Fruit fly (Drosophila melanogaster): ENCODE data around the gene CG8620.

The CG8620 gene

DNA sequence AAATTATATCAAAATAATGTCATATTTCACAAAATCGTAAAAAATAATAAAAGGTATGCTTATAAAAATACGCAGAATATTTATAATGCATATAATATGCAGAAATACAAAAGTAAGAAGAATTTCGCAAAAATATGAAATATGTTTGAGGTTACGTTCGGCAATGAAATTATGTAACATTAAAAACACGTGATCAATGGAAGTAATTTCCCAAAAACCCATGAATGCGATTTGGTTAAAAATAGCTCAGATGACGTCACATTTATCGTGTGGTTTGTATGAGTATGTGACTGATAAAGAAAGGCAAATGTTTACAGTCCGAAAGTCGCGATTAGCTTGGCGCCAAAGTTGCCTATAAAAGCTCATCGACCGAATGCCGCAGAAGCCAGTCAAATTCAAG is at the start of gene CG8620:
Gene CG8620 (plus strand): TSS at position 387 of the 400 bp plus-strand sequence.
- TF ChIP-seq CG8478 (optimal IDR thresholded peaks at IDR 0.05) (no peak), CTCF (optimal IDR thresholded peaks at IDR 0.05) (no peak)

DNA sequence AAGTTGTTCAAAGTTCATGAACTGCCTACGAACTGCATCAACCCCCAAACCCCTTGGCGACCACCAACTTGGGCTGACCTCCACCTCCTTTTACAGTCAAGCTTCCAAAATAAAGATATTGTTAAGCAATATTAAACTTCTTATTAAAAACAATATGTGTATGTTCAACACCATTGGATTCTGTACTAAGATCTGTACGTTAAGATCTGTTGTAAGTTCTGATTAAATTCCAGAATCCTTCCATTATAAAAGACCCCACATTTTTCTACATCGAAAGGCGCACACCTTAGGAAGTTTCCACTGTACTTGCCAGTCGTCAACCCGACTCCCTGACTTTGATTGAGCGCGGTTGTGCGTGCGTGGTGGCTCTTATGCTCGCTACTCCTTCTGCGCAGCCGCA is 44.9 kb upstream of the CG8620 start:
- no peak for TF ChIP-seq CTCF (optimal IDR thresholded peaks at IDR 0.05)
- TF ChIP-seq CG8478 (optimal IDR thresholded peaks at IDR 0.05) = no peak

DNA sequence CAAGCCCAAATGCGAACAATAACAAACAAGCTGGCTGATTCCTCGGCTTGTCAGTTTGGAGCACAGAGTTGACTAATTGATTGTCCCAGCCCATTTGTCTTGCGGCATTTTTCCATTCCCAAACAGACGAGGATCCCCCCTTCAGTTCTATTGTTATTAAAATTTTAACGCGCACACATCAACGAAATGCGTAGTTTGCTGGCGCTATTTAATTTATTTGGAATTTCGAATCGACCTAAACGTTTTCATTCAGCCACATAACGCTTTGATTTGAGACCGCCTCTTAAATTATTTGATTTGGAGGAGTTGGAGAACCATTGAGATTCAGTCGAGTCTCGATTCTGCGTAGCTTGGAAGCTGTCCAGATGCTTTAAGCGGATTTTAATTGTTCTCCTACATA is 42.0 kb upstream of the CG8620 start:
- no peak for TF ChIP-seq CTCF (optimal IDR thresholded peaks at IDR 0.05)
- no peak for TF ChIP-seq CG8478 (optimal IDR thresholded peaks at IDR 0.05)

DNA sequence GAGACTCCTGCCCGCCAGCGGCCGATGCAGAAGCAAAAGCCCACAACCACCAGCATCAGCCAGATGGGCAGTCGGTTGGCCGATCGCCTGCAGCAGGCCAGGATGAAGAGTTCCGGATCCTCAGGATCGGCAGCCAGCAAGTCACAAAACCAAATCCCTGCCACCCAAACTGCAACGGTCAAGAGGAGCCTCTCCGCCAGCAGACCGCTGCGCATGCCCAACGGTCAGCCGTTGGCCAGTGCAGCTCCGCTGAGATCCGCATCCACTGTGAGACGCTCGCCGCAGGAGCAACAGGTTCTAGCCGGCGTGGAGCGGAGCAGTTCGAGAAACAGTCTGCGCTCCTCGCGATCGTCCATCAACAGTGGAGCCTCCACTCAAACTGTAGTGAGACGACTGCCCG is 35.8 kb upstream of the CG8620 start:
- no peak for TF ChIP-seq CTCF (optimal IDR thresholded peaks at IDR 0.05)

DNA sequence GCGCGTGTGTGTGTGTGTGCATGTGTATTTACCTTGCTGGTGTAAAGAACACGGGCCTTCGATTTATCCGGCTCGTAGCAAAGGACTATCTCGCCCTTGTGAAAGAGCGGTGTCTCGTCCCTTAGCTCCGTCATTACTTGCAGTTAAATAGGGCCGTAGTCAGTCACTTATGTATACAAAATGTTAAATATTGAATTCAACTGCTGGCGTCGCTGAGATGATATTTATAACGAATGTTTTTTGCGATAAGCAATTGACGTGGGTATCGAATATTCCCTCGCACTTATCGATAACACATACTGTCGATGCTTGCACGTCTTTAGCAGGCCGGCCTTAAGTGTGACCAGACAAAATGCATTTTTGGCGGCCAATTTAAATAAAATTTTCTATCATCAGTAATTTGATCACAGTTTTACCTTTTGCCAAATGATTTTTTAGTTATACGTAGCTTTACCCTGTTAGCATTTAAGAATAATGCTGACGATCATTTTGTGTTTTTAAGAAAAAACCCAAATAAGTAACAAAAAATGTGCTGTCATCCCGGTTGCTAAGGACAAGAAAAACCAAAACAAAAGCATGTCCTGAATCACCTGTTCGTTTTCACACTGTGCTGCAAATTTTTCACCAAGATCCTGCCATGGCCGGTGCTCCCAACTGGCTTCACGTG is 32.5 kb upstream of the CG8620 start, which contains the start of the genes msl-3 and BBS1:
Gene msl-3 (minus strand): TSS at position 245 of the 667 bp plus-strand sequence.
Gene BBS1 (plus strand): TSS at position 617 of the 667 bp plus-strand sequence.
- no peak for TF ChIP-seq CTCF (optimal IDR thresholded peaks at IDR 0.05)

DNA sequence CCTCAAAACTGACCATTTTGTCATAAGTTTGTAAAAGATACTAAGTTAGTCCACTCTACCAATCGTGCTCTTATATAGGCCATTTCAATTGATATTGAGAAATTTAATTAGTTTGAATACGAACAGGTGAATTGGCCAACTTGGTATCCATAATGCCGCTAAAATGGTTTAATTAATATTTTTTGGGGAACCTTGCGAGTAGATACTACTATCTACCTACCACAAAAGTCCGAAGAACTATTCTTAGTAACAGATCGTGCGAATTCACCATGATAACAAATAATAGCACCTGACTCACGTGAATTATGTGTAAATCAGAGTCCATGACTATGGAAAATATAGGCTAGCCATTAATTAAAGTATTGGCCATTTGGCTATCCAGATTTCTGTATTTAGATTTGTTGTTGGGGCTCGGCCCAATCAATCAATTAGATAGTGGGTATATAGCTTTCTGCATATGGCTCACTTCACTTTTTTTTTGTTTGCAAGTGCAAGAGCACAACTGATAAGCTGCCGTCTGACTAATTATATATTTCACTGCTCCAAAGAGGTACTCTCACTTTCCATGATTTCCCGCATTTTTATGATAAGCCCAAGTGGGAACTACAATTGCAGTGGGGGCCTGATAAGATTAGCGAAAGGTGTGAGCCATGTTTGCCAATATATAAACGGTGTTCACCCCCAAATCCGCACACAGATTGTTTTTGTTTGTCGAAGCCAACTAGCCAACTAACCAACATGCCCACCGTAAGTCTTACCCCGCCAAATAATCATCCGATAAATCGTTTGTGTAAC is 29.5 kb upstream of the CG8620 start, which contains the start of the genes Acbp4 and Acbp6:
Gene Acbp4 (minus strand): TSS at position 51 of the 795 bp plus-strand sequence.
Gene Acbp6 (plus strand): TSS at position 690 of the 795 bp plus-strand sequence.
- TF ChIP-seq CG8478 (optimal IDR thresholded peaks at IDR 0.05) = no peak
- TF ChIP-seq CTCF (optimal IDR thresholded peaks at IDR 0.05) = no peak

DNA sequence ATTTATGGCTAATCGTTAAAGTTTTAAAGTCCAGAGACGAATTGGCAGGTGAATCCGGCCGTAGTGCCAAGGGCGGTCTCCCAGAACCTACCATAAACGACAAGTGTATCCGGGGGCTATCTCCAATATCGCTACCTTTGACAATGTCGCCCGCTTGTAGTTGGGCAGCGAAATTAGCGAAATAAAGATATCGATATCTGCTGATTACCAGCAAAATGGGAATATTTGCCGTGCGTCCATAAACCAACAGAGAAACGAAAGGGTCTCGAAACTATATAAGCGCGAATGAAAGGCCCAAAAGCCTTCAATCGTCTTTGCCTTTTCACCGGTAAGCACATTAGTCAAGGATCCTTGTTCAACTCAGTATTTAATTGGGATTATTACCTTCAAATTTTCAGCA is 27.3 kb upstream of the CG8620 start, which contains the start of gene Acbp3:
Gene Acbp3 (plus strand): TSS at position 301 of the 400 bp plus-strand sequence.
- no peak for TF ChIP-seq CTCF (optimal IDR thresholded peaks at IDR 0.05)
- no peak for TF ChIP-seq CG8478 (optimal IDR thresholded peaks at IDR 0.05)

DNA sequence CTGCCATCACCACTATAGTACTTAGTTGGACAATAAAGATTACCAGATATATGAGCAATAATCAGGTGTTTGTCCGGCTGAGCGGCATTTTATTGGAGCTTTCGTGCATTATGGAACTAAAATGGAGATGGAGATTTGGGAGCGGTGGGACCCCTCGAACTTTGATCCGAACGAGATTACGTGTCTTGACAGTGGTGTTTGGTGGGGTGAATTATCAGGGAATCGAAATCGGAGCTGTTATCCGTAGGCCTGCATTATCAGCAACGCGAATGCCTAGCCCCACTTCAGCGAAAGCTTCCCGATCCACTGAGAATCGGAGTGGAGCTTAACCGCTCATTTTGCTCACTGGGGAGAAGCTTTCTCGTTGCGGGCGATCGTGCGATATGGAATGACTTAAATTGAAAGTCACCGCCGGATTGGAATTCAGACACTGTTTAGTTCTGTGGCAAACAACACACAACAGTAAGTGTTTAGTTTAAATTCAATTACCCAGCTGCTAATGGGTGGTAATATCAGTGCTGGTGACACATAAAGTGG is 26.4 kb upstream of the CG8620 start, which contains the start of gene Acbp2:
Gene Acbp2 (plus strand): TSS at position 417 of the 537 bp plus-strand sequence.
- TF ChIP-seq CG8478 (optimal IDR thresholded peaks at IDR 0.05) (no peak), CTCF (optimal IDR thresholded peaks at IDR 0.05) (no peak)

DNA sequence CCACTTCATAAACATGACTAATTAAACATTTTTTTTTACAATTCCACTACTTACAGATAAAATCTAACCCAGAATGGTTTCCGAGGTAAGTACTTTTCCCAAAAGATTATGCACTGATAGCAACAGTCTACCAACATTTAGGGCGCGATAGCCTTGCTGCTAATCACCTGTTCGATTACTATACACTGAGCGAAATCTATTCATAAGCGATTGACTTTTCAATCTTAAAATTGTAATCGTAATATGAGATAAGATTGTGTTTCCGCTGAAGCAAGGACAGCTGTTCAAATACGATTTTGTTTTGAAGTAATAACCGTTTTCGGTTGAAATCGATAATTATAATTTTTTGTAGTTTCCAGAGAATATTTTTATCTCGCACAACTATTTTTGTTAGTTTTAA is 25.3 kb upstream of the CG8620 start:
- no peak for TF ChIP-seq CG8478 (optimal IDR thresholded peaks at IDR 0.05)
- TF ChIP-seq CTCF (optimal IDR thresholded peaks at IDR 0.05) = no peak

DNA sequence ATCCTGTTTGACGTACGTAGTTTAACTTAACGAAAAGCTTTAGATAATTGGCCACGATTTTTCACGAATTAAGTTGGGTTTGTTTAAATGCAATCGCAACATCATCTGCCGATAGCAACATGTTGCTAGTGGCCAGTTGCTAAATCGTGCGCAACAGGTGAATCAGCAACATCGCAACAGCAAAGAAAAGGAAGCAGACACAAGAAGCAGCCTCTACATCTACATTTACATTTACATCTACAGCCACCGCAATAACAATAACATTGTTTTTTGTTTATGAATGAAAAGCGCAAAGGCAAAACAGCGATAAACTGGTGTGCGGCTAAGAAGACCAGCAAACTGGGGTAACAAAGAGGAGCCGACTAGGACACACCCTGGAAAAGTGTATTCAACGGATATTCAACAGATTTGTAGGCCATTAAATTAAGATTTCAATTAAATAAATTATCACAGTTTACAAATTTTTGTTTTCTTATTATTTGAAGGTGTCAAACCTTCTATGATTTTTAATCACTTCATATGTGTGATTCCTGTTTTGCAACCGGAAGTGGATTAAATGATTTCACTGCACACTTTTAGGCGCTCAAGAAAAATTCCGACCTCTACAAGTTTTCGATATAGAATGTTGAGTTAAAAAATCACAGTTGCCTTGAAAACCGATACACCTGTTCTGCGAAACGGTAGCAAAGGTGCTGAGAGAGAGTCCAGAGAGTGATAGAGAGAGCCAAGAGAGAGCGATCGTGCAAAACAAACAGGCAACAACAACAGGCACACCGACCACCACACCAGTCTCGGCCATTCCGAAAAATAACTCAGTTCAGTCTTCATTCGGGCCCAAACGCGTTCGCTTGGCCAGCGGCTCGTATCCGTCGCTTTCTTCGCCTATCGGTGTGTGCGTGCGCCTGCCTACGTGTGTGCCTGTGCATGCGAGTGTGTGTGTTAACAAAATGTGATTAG is 23.9 kb upstream of the CG8620 start, which contains the start of gene melt:
Gene melt (plus strand): TSS at position 818 of the 957 bp plus-strand sequence.
- no peak for TF ChIP-seq CG8478 (optimal IDR thresholded peaks at IDR 0.05)
- TF ChIP-seq CTCF (optimal IDR thresholded peaks at IDR 0.05) = no peak

DNA sequence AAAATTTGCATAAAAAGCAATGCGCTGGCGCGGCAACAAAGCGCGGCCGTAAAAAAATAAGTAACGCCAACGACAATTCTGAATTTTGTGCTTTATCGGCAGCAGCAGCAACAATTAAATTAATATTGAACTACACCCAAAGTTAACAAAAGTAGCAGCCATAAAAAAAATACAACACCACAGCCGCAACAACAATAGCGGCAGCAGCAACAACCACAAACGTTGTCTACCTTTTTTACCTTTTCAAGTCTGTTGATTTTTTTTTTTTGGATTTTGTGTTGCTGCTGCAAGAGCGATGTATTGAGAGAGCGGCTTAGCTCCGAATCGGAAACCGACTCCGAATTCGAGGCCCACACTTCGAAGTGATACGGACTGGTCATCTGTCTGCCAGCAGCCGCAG is 23.1 kb upstream of the CG8620 start:
- TF ChIP-seq CTCF (optimal IDR thresholded peaks at IDR 0.05) = no peak
- no peak for TF ChIP-seq CG8478 (optimal IDR thresholded peaks at IDR 0.05)

DNA sequence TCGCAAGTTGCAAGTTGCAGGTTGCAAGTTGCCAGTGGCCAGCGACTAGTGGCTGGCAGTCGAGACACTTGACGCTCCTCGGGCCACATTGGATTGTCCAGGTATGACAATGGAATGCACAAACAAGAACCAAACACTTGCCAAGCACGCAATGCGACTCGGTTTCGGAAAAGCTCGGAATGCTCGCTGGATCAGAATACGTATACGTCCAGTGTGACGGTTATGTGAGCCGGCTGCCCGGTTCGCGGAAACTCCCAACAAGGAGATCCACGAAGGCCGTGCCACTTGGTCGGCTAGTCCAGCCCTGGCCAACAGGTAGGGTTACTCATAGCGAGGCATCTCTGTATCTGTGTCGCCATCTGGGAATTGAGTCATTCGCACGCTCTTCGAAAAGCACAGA is 21.2 kb upstream of the CG8620 start:
- TF ChIP-seq CTCF (optimal IDR thresholded peaks at IDR 0.05) = no peak
- no peak for TF ChIP-seq CG8478 (optimal IDR thresholded peaks at IDR 0.05)

DNA sequence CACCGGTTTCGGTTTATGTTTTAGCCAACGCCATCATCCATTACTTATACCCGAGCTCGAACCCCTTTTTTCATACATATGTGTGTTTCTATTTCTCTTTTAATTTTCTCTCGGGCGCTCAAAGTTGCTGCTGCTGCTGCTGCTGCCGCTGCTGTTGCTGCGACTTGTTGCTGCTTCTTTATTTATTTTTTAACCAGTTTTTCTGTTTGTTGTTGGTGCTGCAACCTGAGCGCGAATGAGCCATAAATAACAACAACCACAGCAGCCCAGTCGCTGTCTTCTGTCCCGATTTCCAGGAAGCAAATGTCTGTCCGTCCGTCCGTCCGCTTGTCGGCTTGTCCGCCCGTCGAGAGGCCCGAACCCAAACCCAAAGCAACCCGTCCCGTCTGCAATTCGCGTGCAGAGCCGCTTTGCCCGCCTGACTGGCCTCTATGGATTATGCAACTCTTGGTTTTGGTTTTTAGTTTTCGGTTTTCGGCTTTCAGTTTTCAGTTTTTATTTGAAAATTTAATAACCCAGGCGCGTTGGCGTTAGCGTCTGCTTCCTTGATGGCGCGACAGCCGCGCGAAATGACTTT is 20.2 kb upstream of the CG8620 start:
- TF ChIP-seq CTCF (optimal IDR thresholded peaks at IDR 0.05) (no peak), CG8478 (optimal IDR thresholded peaks at IDR 0.05) (no peak)

DNA sequence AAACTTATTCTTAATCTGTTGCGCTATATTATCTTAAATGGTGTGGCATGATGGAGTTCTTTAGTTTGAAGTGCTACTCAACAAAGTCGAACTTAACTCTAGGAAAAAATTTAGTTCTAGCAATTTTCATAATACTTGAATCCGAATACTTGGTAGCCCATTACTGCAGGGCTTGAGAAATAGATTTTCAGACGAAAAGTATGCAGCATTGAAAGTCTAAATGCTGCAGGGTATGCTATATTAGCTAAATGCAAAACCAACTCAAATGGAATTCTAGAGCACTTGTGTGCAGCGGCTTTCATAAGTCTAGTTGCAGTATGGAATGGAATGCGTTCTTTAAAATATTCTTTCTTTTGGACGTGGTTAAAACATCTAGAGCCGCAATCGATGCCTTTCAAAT is 14.6 kb upstream of the CG8620 start:
- TF ChIP-seq CTCF (optimal IDR thresholded peaks at IDR 0.05) (no peak), CG8478 (optimal IDR thresholded peaks at IDR 0.05) (no peak)
